Fruit fly (Drosophila melanogaster) whole organism, prepupa: Measurements from ENCODE around the gene cher.

Experiments used
- Blimp-1 ChIP-seq: fragments of 200-800 bp; sonication (Bioruptor generic); optimal IDR thresholded peaks from 3 replicates; lab custom pipeline; 2017; ENCODE audit warnings: missing biosample characterization, missing genetic modification characterization, mild to moderate bottlenecking, moderate library complexity, missing genetic modification reagents
- CG10631 ChIP-seq: fragments of 200-800 bp; sonication (Bioruptor generic); optimal IDR thresholded peaks from 2 replicates; lab custom pipeline; 2016; ENCODE audit warnings: missing biosample characterization, missing genetic modification characterization
- CG10669 ChIP-seq: fragments of 200-800 bp; sonication (Bioruptor generic); optimal IDR thresholded peaks from 3 replicates; lab custom pipeline; 2018; ENCODE audit warnings: missing biosample characterization, mild to moderate bottlenecking, missing genetic modification characterization, moderate library complexity
- CG11294 ChIP-seq: fragments of 200-800 bp; sonication (Bioruptor generic); IDR thresholded peaks from 2 replicates; pipeline ENCODE4 v1.3.6; 2022; ENCODE audit warnings: missing biosample characterization, missing genetic modification characterization
- CG11762 ChIP-seq: fragments of 200-800 bp; sonication (Bioruptor generic); optimal IDR thresholded peaks from 3 replicates; lab custom pipeline; 2016; ENCODE audit warnings: missing biosample characterization, missing genetic modification characterization; ENCODE audit not compliant: insufficient read depth
- CG11902 ChIP-seq: fragments of 200-800 bp; sonication (Bioruptor generic); optimal IDR thresholded peaks from 3 replicates; lab custom pipeline; 2016; ENCODE audit warnings: missing biosample characterization, missing genetic modification characterization
- CG15336 ChIP-seq: fragments of 200-800 bp; sonication (Bioruptor generic); IDR thresholded peaks from 2 replicates; pipeline ENCODE4 v1.3.6; 2022; ENCODE audit warnings: missing biosample characterization, missing genetic modification characterization
- CG1621 ChIP-seq: fragments of 200-800 bp; sonication (Bioruptor generic); optimal IDR thresholded peaks from 3 replicates; lab custom pipeline; 2018; ENCODE audit warnings: missing biosample characterization, mild to moderate bottlenecking, missing genetic modification characterization
- CG16779 ChIP-seq: fragments of 200-800 bp; sonication (Bioruptor generic); optimal IDR thresholded peaks from 3 replicates; lab custom pipeline; 2017; ENCODE audit warnings: missing biosample characterization, mild to moderate bottlenecking, missing genetic modification characterization
- CG31627 ChIP-seq: fragments of 200-800 bp; sonication (Bioruptor generic); optimal IDR thresholded peaks from 3 replicates; lab custom pipeline; 2016; ENCODE audit warnings: missing biosample characterization, missing genetic modification characterization
- CG32006 ChIP-seq: fragments of 200-800 bp; sonication (Bioruptor generic); optimal IDR thresholded peaks from 3 replicates; lab custom pipeline; 2017; ENCODE audit warnings: missing biosample characterization, mild to moderate bottlenecking, missing genetic modification characterization
- CG3919 ChIP-seq: fragments of 200-800 bp; sonication (Bioruptor generic); optimal IDR thresholded peaks from 3 replicates; lab custom pipeline; 2016; ENCODE audit warnings: missing biosample characterization, missing genetic modification characterization
- CG4318 ChIP-seq: fragments of 200-800 bp; sonication (Bioruptor generic); optimal IDR thresholded peaks from 3 replicates; lab custom pipeline; 2017; ENCODE audit warnings: missing biosample characterization, mild to moderate bottlenecking, missing genetic modification characterization
- CG6163 ChIP-seq: fragments of 200-800 bp; sonication (Bioruptor generic); IDR thresholded peaks from 3 replicates; pipeline ENCODE4 v1.3.6; 2022; ENCODE audit warnings: missing biosample characterization, missing genetic modification characterization
- CG6276 ChIP-seq: fragments of 200-800 bp; sonication (Bioruptor generic); optimal IDR thresholded peaks from 2 replicates; lab custom pipeline; 2017; ENCODE audit warnings: missing biosample characterization, mild to moderate bottlenecking, missing genetic modification characterization
- CG7368 ChIP-seq: fragments of 200-800 bp; sonication (Bioruptor generic); optimal IDR thresholded peaks from 3 replicates; lab custom pipeline; 2016; ENCODE audit warnings: missing biosample characterization, missing genetic modification characterization
- CG8119 ChIP-seq: fragments of 200-800 bp; sonication (Bioruptor generic); IDR thresholded peaks from 3 replicates; pipeline ENCODE4 v1.3.6; 2022; ENCODE audit warnings: missing biosample characterization, missing genetic modification characterization
- CG8319 ChIP-seq: fragments of 200-800 bp; sonication (Bioruptor generic); optimal IDR thresholded peaks from 3 replicates; lab custom pipeline; 2016; ENCODE audit warnings: missing biosample characterization, missing genetic modification characterization
- CG8632 ChIP-seq: fragments of 200-800 bp; sonication (Bioruptor generic); optimal IDR thresholded peaks from 3 replicates; lab custom pipeline; 2016; ENCODE audit warnings: missing biosample characterization, missing genetic modification characterization
- CG9139 ChIP-seq: fragments of 200-800 bp; sonication (Bioruptor generic); optimal IDR thresholded peaks from 3 replicates; lab custom pipeline; 2017; ENCODE audit warnings: missing biosample characterization, mild to moderate bottlenecking, missing genetic modification characterization
- Eip75B ChIP-seq: fragments of 200-800 bp; sonication (Bioruptor generic); optimal IDR thresholded peaks from 3 replicates; lab custom pipeline; 2016; ENCODE audit warnings: missing biosample characterization, missing genetic modification characterization
- Eip93F ChIP-seq: fragments of 200-800 bp; sonication (Bioruptor generic); optimal IDR thresholded peaks from 2 replicates; lab custom pipeline; 2016; ENCODE audit warnings: missing biosample characterization, mild to moderate bottlenecking, missing genetic modification characterization
- Ets21C ChIP-seq: fragments of 200-800 bp; sonication (Bioruptor generic); optimal IDR thresholded peaks from 3 replicates; lab custom pipeline; 2016; ENCODE audit warnings: missing biosample characterization, missing genetic modification characterization
- Ets96B ChIP-seq: fragments of 200-800 bp; optimal IDR thresholded peaks from 2 replicates; lab custom pipeline; 2019; ENCODE audit warnings: missing biosample characterization, mild to moderate bottlenecking, missing genetic modification characterization, moderate library complexity
- Gug ChIP-seq: fragments of 200-800 bp; sonication (Bioruptor generic); IDR thresholded peaks from 2 replicates; pipeline ENCODE4 v1.3.6; 2022; ENCODE audit warnings: missing biosample characterization, missing genetic modification characterization
- Hr38 ChIP-seq: sonication (Bioruptor generic); optimal IDR thresholded peaks from 2 replicates; lab custom pipeline; 2016; ENCODE audit warnings: missing biosample characterization, missing genetic modification characterization
- Hr39 ChIP-seq: fragments of 200-800 bp; sonication (Bioruptor generic); optimal IDR thresholded peaks from 2 replicates; lab custom pipeline; 2016; ENCODE audit warnings: missing biosample characterization, missing genetic modification characterization
- Lpt ChIP-seq: fragments of 200-800 bp; sonication (Bioruptor generic); optimal IDR thresholded peaks from 3 replicates; lab custom pipeline; 2016; ENCODE audit warnings: missing biosample characterization, missing genetic modification characterization
- OdsH ChIP-seq: fragments of 200-800 bp; sonication (Bioruptor generic); optimal IDR thresholded peaks from 3 replicates; lab custom pipeline; 2016; ENCODE audit warnings: missing biosample characterization, missing genetic modification characterization
- Smox ChIP-seq: fragments of 200-800 bp; sonication (Bioruptor generic); optimal IDR thresholded peaks from 3 replicates; lab custom pipeline; 2016; ENCODE audit warnings: missing biosample characterization, missing genetic modification characterization
- Sox102F ChIP-seq: fragments of 200-800 bp; sonication (Bioruptor generic); optimal IDR thresholded peaks from 2 replicates; lab custom pipeline; 2016; ENCODE audit warnings: missing biosample characterization, mild to moderate bottlenecking, missing genetic modification characterization
- Sox14 ChIP-seq: fragments of 200-800 bp; sonication (Bioruptor generic); optimal IDR thresholded peaks from 3 replicates; lab custom pipeline; 2016; ENCODE audit warnings: missing biosample characterization, missing genetic modification characterization
- Sox15 ChIP-seq: fragments of 200-800 bp; sonication (Bioruptor generic); optimal IDR thresholded peaks from 3 replicates; lab custom pipeline; 2016; ENCODE audit warnings: missing biosample characterization, missing genetic modification characterization
- acj6 ChIP-seq: fragments of 200-800 bp; sonication (Bioruptor generic); optimal IDR thresholded peaks from 3 replicates; lab custom pipeline; 2016; ENCODE audit warnings: missing biosample characterization, missing genetic modification characterization
- esn ChIP-seq: fragments of 200-800 bp; sonication (Bioruptor generic); optimal IDR thresholded peaks from 2 replicates; lab custom pipeline; 2016; ENCODE audit warnings: missing biosample characterization, mild to moderate bottlenecking, missing genetic modification characterization, moderate library complexity
- fd59A ChIP-seq: fragments of 200-800 bp; sonication (Bioruptor generic); optimal IDR thresholded peaks from 2 replicates; lab custom pipeline; 2017; ENCODE audit warnings: missing biosample characterization, mild to moderate bottlenecking, missing genetic modification characterization, missing genetic modification reagents
- fd85E ChIP-seq: fragments of 200-800 bp; sonication (Bioruptor generic); optimal IDR thresholded peaks from 3 replicates; lab custom pipeline; 2016; ENCODE audit warnings: missing biosample characterization, missing genetic modification characterization
- fkh ChIP-seq: fragments of 200-800 bp; sonication (Bioruptor generic); optimal IDR thresholded peaks from 3 replicates; lab custom pipeline; 2017; ENCODE audit warnings: missing biosample characterization, mild to moderate bottlenecking, missing genetic modification characterization, moderate library complexity
- lz ChIP-seq: fragments of 200-800 bp; sonication (Bioruptor generic); optimal IDR thresholded peaks from 3 replicates; lab custom pipeline; 2016; ENCODE audit warnings: missing biosample characterization, missing genetic modification characterization
- net ChIP-seq: fragments of 200-800 bp; sonication (Bioruptor generic); optimal IDR thresholded peaks from 3 replicates; lab custom pipeline; 2016; ENCODE audit warnings: missing biosample characterization, missing genetic modification characterization
- salr ChIP-seq, 2 experiments: fragments of 200-800 bp; sonication (Bioruptor generic); optimal IDR thresholded peaks; 3 replicates each; lab custom pipeline; 2016 to 2018; ENCODE audit warnings: missing biosample characterization in 2 of 2, missing genetic modification characterization in 2 of 2, mild to moderate bottlenecking in 1 of 2
- spab ChIP-seq: fragments of 200-800 bp; sonication (Bioruptor generic); optimal IDR thresholded peaks from 2 replicates; lab custom pipeline; 2017; ENCODE audit warnings: missing biosample characterization, mild to moderate bottlenecking, missing genetic modification characterization, missing genetic modification reagents
- ss ChIP-seq, 2 experiments: fragments of 200-800 bp; sonication (Bioruptor generic); optimal IDR thresholded peaks; 2 replicates in 1 of 2; 3 replicates in 1 of 2; lab custom pipeline; 2017 to 2018; ENCODE audit warnings: mild to moderate bottlenecking in 2 of 2, missing biosample characterization in 2 of 2, missing genetic modification characterization in 2 of 2, moderate library complexity in 1 of 2
- svp ChIP-seq: fragments of 200-800 bp; sonication (Bioruptor generic); peaks from one replicate; lab custom pipeline; 2016; ENCODE audit warnings: missing biosample characterization, missing genetic modification characterization
- topi ChIP-seq: fragments of 200-800 bp; sonication (Bioruptor generic); optimal IDR thresholded peaks from 3 replicates; lab custom pipeline; 2016; ENCODE audit warnings: missing biosample characterization, missing genetic modification characterization
- vri ChIP-seq: fragments of 200-800 bp; sonication (Bioruptor generic); optimal IDR thresholded peaks from 3 replicates; lab custom pipeline; 2016; ENCODE audit warnings: missing biosample characterization, mild to moderate bottlenecking, missing genetic modification characterization

cher gene

dm6 chr3R:17053415-17054177 lies 71.6 kb downstream of the cher start, which contains the start of gene Dad (continued):
- TF ChIP-seq salr (GFP tag; optimal IDR thresholded peaks at IDR 0.05; lab: Kevin White, UChicago) (no peak), Ets21C (GFP tag; lab: Kevin White, UChicago) (peak; percentile 11), lz (peak; percentile 57), CG8319 (no peak), acj6 (GFP tag; lab: Kevin White, UChicago) (peak; percentile 30), CG31627 (GFP tag; lab: Kevin White, UChicago) (peak; percentile 19), CG8632 (GFP tag; lab: Kevin White, UChicago) (peak; percentile 28), CG4318 (GFP tag; lab: Kevin White, UChicago) (no peak), CG11902 (no peak), Smox (GFP tag; lab: Kevin White, UChicago) (peak; percentile 62), Lpt (GFP tag; lab: Kevin White, UChicago) (no peak), CG11294 (GFP tag; lab: Robert Waterston, UW) (no peak), Gug (no peak), svp (GFP tag; lab: Kevin White, UChicago) (peak; percentile 82), CG11762 (GFP tag; lab: Kevin White, UChicago) (no peak), fd59A (no peak), CG6163 (GFP tag; lab: Robert Waterston, UW) (peak; percentile 49), Sox102F (GFP tag; lab: Kevin White, UChicago) (peak; percentile 54), spab (GFP tag; lab: Kevin White, UChicago) (no peak), Sox14 (GFP tag; lab: Kevin White, UChicago) (peak; percentile 26), Eip75B (peak; percentile 16), CG6276 (GFP tag; lab: Kevin White, UChicago) (no peak), CG3919 (GFP tag; lab: Kevin White, UChicago) (peak; percentile 25), Sox15 (GFP tag; lab: Kevin White, UChicago) (no peak), CG9139 (GFP tag; lab: Kevin White, UChicago) (peak; percentile 50), CG15336 (no peak), CG32006 (no peak), Eip93F (GFP tag; lab: Kevin White, UChicago) (peak; percentile 34)
- TF ChIP-seq, all 60 proteins: peak for 35

- peak; percentile 86 for TF ChIP-seq Ets96B (tag; lab: Kevin White, UChicago)
- peak; percentile 84 for TF ChIP-seq CG10669 (GFP tag; lab: Kevin White, UChicago)
- peak; percentile 88 to 89 for TF ChIP-seq ss (GFP tag; optimal IDR thresholded peaks at IDR 0.05; lab: Kevin White, UChicago)
- TF ChIP-seq CG16779 (tag; lab: Kevin White, UChicago) = peak; percentile 71
- peak; percentile 64 for TF ChIP-seq CG8119 (GFP tag; lab: Robert Waterston, UW)
- TF ChIP-seq CG10631 = peak; percentile 74
- peak; percentile 70 for TF ChIP-seq Smox (GFP tag; lab: Kevin White, UChicago)
- TF ChIP-seq Eip93F (GFP tag; lab: Kevin White, UChicago) = peak; percentile 48
- peak; percentile 7 for TF ChIP-seq fkh
- TF ChIP-seq CG6163 (GFP tag; lab: Robert Waterston, UW) = peak; percentile 57; the same call in 2 of the 3 replicates
- TF ChIP-seq CG8632 (GFP tag; lab: Kevin White, UChicago) = peak; percentile 71
- TF ChIP-seq Sox102F (GFP tag; lab: Kevin White, UChicago) = peak; percentile 79
- TF ChIP-seq fd59A = peak; percentile 87
- TF ChIP-seq fd85E (GFP tag; lab: Kevin White, UChicago) = no peak
- peak; percentile 62 for TF ChIP-seq net
- TF ChIP-seq Hr39 = peak; percentile 49
- peak; percentile 57 for TF ChIP-seq Lpt (GFP tag; lab: Kevin White, UChicago)
- TF ChIP-seq Blimp-1 (GFP tag; lab: Kevin White, UChicago) = peak; percentile 43
- peak; percentile 72 for TF ChIP-seq CG9139 (GFP tag; lab: Kevin White, UChicago)
- peak; percentile 45 for TF ChIP-seq CG8319
- no peak for TF ChIP-seq Hr38 (GFP tag; lab: Kevin White, UChicago)
- peak; percentile 61 for TF ChIP-seq lz
- TF ChIP-seq esn (GFP tag; lab: Kevin White, UChicago) = peak; percentile 78
- TF ChIP-seq CG32006 = peak; percentile 64
- TF ChIP-seq topi (GFP tag; lab: Kevin White, UChicago) = peak; percentile 68
- TF ChIP-seq OdsH (GFP tag; lab: Kevin White, UChicago) = peak; percentile 76
- TF ChIP-seq vri (GFP tag; lab: Kevin White, UChicago) = peak; percentile 70
- peak; percentile 50 for TF ChIP-seq CG7368 (GFP tag; lab: Kevin White, UChicago)
- peak; percentile 77 for TF ChIP-seq CG1621 (tag; lab: Kevin White, UChicago)
- peak; percentile 35; the same call in 1 of the 2 replicates for TF ChIP-seq Gug
- peak; percentile 78 for TF ChIP-seq spab (GFP tag; lab: Kevin White, UChicago)
Observed at dm6 chr3R:17052465-17053149, 72.6 kb downstream of the cher start.
